Fruit fly (Drosophila melanogaster) whole organism, embryonic: ENCODE data around the gene CG5687.

Experiments
- CG10654 ChIP-seq: fragments of 200-800 bp; sonication (Bioruptor generic); optimal IDR thresholded peaks from 2 replicates; lab custom pipeline; 2016; ENCODE audit warnings: missing biosample characterization, missing genetic modification characterization
- CG11456 ChIP-seq: fragments of 200-800 bp; sonication (Bioruptor generic); IDR thresholded peaks from 3 replicates; pipeline ENCODE4 v1.3.6; 2022; ENCODE audit warnings: missing biosample characterization, missing genetic modification characterization
- CG11504 ChIP-seq: fragments of 200-800 bp; sonication (Bioruptor generic); optimal IDR thresholded peaks from 3 replicates; lab custom pipeline; 2019; ENCODE audit warnings: missing biosample characterization, mild to moderate bottlenecking, missing genetic modification characterization, moderate library complexity
- CG13424 ChIP-seq: fragments of 200-800 bp; sonication (Bioruptor generic); optimal IDR thresholded peaks from 2 replicates; lab custom pipeline; 2019; ENCODE audit warnings: missing biosample characterization, mild to moderate bottlenecking, missing genetic modification characterization, moderate library complexity
- CG18011 ChIP-seq: fragments of 200-800 bp; sonication (Bioruptor generic); optimal IDR thresholded peaks from 2 replicates; lab custom pipeline; 2017; ENCODE audit warnings: missing biosample characterization, missing genetic modification characterization, mild to moderate bottlenecking, moderate library complexity, missing genotype
- CG2120 ChIP-seq: fragments of 200-800 bp; sonication (Bioruptor generic); optimal IDR thresholded peaks from 3 replicates; lab custom pipeline; 2016; ENCODE audit warnings: missing biosample characterization, missing genetic modification characterization
- CG2129 ChIP-seq: fragments of 200-800 bp; sonication (Bioruptor generic); IDR thresholded peaks from 2 replicates; pipeline ENCODE4 v1.3.6; 2022; ENCODE audit warnings: missing biosample characterization, missing genetic modification characterization; ENCODE audit not compliant: partially characterized antibody
- CG2712 ChIP-seq: fragments of 200-800 bp; optimal IDR thresholded peaks from 3 replicates; lab custom pipeline; 2019; ENCODE audit warnings: missing biosample characterization, mild to moderate bottlenecking, missing genetic modification characterization, moderate library complexity
- CG30020 ChIP-seq: fragments of 200-800 bp; optimal IDR thresholded peaks from 2 replicates; lab custom pipeline; 2019; ENCODE audit warnings: missing biosample characterization, mild to moderate bottlenecking, missing genetic modification characterization, moderate library complexity
- CG32532 ChIP-seq: fragments of 200-800 bp; sonication (Bioruptor generic); IDR thresholded peaks from 2 replicates; pipeline ENCODE4 v1.3.6; 2022; ENCODE audit warnings: missing biosample characterization, missing genetic modification characterization
- CG33213 ChIP-seq: fragments of 200-800 bp; sonication (Bioruptor generic); optimal IDR thresholded peaks from 3 replicates; lab custom pipeline; 2016; ENCODE audit warnings: missing biosample characterization, missing genetic modification characterization
- CG4617 ChIP-seq: fragments of 200-800 bp; sonication (Bioruptor generic); optimal IDR thresholded peaks from 3 replicates; lab custom pipeline; 2016; ENCODE audit warnings: missing biosample characterization, missing genetic modification characterization, borderline replicate concordance
- CG6175 ChIP-seq: fragments of 200-800 bp; sonication (Bioruptor generic); IDR thresholded peaks from 3 replicates; pipeline ENCODE4 v1.3.6; 2022; ENCODE audit warnings: missing biosample characterization, missing genetic modification characterization
- CG6654 ChIP-seq: fragments of 200-800 bp; sonication (Bioruptor generic); optimal IDR thresholded peaks from 2 replicates; lab custom pipeline; 2017; ENCODE audit warnings: missing biosample characterization, mild to moderate bottlenecking, missing genetic modification characterization
- CG9797 ChIP-seq: fragments of 200-800 bp; sonication (Bioruptor generic); optimal IDR thresholded peaks from 3 replicates; lab custom pipeline; 2018; ENCODE audit warnings: missing biosample characterization, mild to moderate bottlenecking, missing genetic modification characterization
- Dip2 ChIP-seq: fragments of 200-800 bp; sonication (Bioruptor generic); IDR thresholded peaks from 2 replicates; pipeline ENCODE4 v1.3.6; 2022; ENCODE audit warnings: missing biosample characterization, missing genetic modification characterization
- Ets97D ChIP-seq: fragments of 200-800 bp; sonication (Bioruptor generic); optimal IDR thresholded peaks from 3 replicates; lab custom pipeline; 2016; ENCODE audit warnings: missing biosample characterization, missing genetic modification characterization
- Fer3 ChIP-seq: fragments of 200-800 bp; sonication (Bioruptor generic); optimal IDR thresholded peaks from 2 replicates; lab custom pipeline; 2018; ENCODE audit warnings: missing biosample characterization, mild to moderate bottlenecking, missing genetic modification characterization, moderate library complexity
- Gug ChIP-seq: fragments of 200-800 bp; sonication (Bioruptor generic); IDR thresholded peaks from 4 replicates; pipeline ENCODE4 v1.3.6; 2022; ENCODE audit warnings: missing biosample characterization, missing genetic modification characterization
- HLH4C ChIP-seq: fragments of 200-800 bp; sonication (Bioruptor generic); IDR thresholded peaks from 3 replicates; pipeline ENCODE4 v1.3.6; 2022; ENCODE audit warnings: missing biosample characterization, missing genetic modification characterization; ENCODE audit not compliant: partially characterized antibody
- Med ChIP-seq: fragments of 200-800 bp; sonication (Bioruptor generic); peaks from one replicate; lab custom pipeline; 2016; ENCODE audit warnings: missing biosample characterization, missing genetic modification characterization, mild to moderate bottlenecking, inconsistent platforms, moderate library complexity
- NFAT ChIP-seq: fragments of 200-800 bp; sonication (Bioruptor generic); IDR thresholded peaks from 2 replicates; pipeline ENCODE4 v1.3.6; 2022; ENCODE audit warnings: missing biosample characterization, missing genetic modification characterization
- Opbp ChIP-seq: fragments of 200-800 bp; sonication (Bioruptor generic); IDR thresholded peaks from 3 replicates; pipeline ENCODE4 v1.3.6; 2022; ENCODE audit warnings: missing biosample characterization, missing genetic modification characterization; ENCODE audit not compliant: partially characterized antibody
- Ravus ChIP-seq: fragments of 200-800 bp; sonication (Bioruptor generic); IDR thresholded peaks from 2 replicates; pipeline ENCODE4 v1.3.6; 2022; ENCODE audit warnings: missing biosample characterization, missing genetic modification characterization
- Rfx ChIP-seq: fragments of 200-800 bp; sonication (Bioruptor generic); IDR thresholded peaks from 2 replicates; pipeline ENCODE4 v1.3.6; 2022; ENCODE audit warnings: missing biosample characterization, missing genetic modification characterization
- amos ChIP-seq: fragments of 200-800 bp; sonication (Bioruptor generic); IDR thresholded peaks from 2 replicates; pipeline ENCODE4 v1.3.6; 2022; ENCODE audit warnings: missing biosample characterization, missing genetic modification characterization; ENCODE audit not compliant: partially characterized antibody
- bab2 ChIP-seq: fragments of 200-800 bp; sonication (Bioruptor generic); optimal IDR thresholded peaks from 2 replicates; lab custom pipeline; 2016; ENCODE audit warnings: missing biosample characterization, missing genetic modification characterization
- bbx ChIP-seq: fragments of 200-800 bp; sonication (Bioruptor generic); IDR thresholded peaks from 2 replicates; pipeline ENCODE4 v1.3.6; 2022; ENCODE audit warnings: missing biosample characterization, missing genetic modification characterization; ENCODE audit not compliant: partially characterized antibody
- cad ChIP-seq: fragments of >200 bp; optimal IDR thresholded peaks from 2 replicates; lab custom pipeline; 2017; ENCODE audit warnings: missing biosample characterization, missing genetic modification characterization
- chinmo ChIP-seq: fragments of 200-800 bp; sonication (Bioruptor generic); IDR thresholded peaks from 4 replicates; pipeline ENCODE4 v1.3.6; 2022; ENCODE audit warnings: missing biosample characterization, missing genetic modification characterization; ENCODE audit not compliant: partially characterized antibody
- da ChIP-seq: fragments of 200-800 bp; sonication (Bioruptor generic); optimal IDR thresholded peaks from 2 replicates; lab custom pipeline; 2016; ENCODE audit warnings: missing biosample characterization, missing genetic modification characterization
- gfzf ChIP-seq: fragments of 200-800 bp; sonication (Bioruptor generic); optimal IDR thresholded peaks from 2 replicates; lab custom pipeline; 2016; ENCODE audit warnings: missing biosample characterization, mild to moderate bottlenecking, missing genetic modification characterization, moderate library complexity
- hb ChIP-seq: fragments of 200-800 bp; sonication (Bioruptor generic); IDR thresholded peaks from 3 replicates; pipeline ENCODE4 v1.3.6; 2022; ENCODE audit warnings: missing biosample characterization, missing genetic modification characterization; ENCODE audit not compliant: partially characterized antibody
- hbn ChIP-seq: fragments of 200-800 bp; sonication (Bioruptor generic); IDR thresholded peaks from 2 replicates; pipeline ENCODE4 v1.3.6; 2022; ENCODE audit warnings: missing biosample characterization, missing genetic modification characterization; ENCODE audit not compliant: partially characterized antibody
- knrl ChIP-seq: fragments of 200-800 bp; sonication (Bioruptor generic); IDR thresholded peaks from 3 replicates; pipeline ENCODE4 v1.3.6; 2022; ENCODE audit warnings: missing biosample characterization, missing genetic modification characterization; ENCODE audit not compliant: partially characterized antibody
- lilli ChIP-seq: fragments of 200-800 bp; sonication (Bioruptor generic); optimal IDR thresholded peaks from 3 replicates; lab custom pipeline; 2016; ENCODE audit warnings: missing biosample characterization, missing genetic modification characterization
- mam ChIP-seq: fragments of 200-800 bp; sonication (Bioruptor generic); optimal IDR thresholded peaks from 3 replicates; lab custom pipeline; 2016; ENCODE audit warnings: missing biosample characterization, missing genetic modification characterization
- mld ChIP-seq: fragments of 200-800 bp; sonication (Bioruptor generic); IDR thresholded peaks from 3 replicates; pipeline ENCODE4 v1.3.6; 2022; ENCODE audit warnings: missing biosample characterization, missing genetic modification characterization; ENCODE audit not compliant: partially characterized antibody
- nmo ChIP-seq: fragments of 200-800 bp; sonication (Bioruptor generic); optimal IDR thresholded peaks from 2 replicates; lab custom pipeline; 2018; ENCODE audit warnings: missing biosample characterization, mild to moderate bottlenecking, missing genetic modification characterization, moderate library complexity
- row ChIP-seq: fragments of 200-800 bp; sonication (Bioruptor generic); IDR thresholded peaks from 3 replicates; pipeline ENCODE4 v1.3.6; 2022; ENCODE audit warnings: missing biosample characterization, missing genetic modification characterization
- sens ChIP-seq: fragments of 200-800 bp; sonication (Bioruptor generic); peaks from one replicate; lab custom pipeline; 2016; ENCODE audit warnings: missing biosample characterization, missing genetic modification characterization
- stwl ChIP-seq: fragments of 200-800 bp; sonication (Bioruptor generic); optimal IDR thresholded peaks from 3 replicates; lab custom pipeline; 2018; ENCODE audit warnings: missing biosample characterization, mild to moderate bottlenecking, missing genetic modification characterization, moderate library complexity
- trem ChIP-seq: fragments of 200-800 bp; optimal IDR thresholded peaks from 3 replicates; lab custom pipeline; 2019; ENCODE audit warnings: missing biosample characterization, mild to moderate bottlenecking, missing genetic modification characterization, moderate library complexity
- vnd ChIP-seq: fragments of 200-800 bp; sonication (Bioruptor generic); IDR thresholded peaks from 3 replicates; pipeline ENCODE4 v1.3.6; 2022; ENCODE audit warnings: missing biosample characterization, missing genetic modification characterization; ENCODE audit not compliant: partially characterized antibody
- vvl ChIP-seq: fragments of 200-800 bp; sonication (Bioruptor generic); IDR thresholded peaks from 2 replicates; pipeline ENCODE4 v1.3.6; 2022; ENCODE audit warnings: missing biosample characterization, missing genetic modification characterization

Gene CG5687

DNA sequence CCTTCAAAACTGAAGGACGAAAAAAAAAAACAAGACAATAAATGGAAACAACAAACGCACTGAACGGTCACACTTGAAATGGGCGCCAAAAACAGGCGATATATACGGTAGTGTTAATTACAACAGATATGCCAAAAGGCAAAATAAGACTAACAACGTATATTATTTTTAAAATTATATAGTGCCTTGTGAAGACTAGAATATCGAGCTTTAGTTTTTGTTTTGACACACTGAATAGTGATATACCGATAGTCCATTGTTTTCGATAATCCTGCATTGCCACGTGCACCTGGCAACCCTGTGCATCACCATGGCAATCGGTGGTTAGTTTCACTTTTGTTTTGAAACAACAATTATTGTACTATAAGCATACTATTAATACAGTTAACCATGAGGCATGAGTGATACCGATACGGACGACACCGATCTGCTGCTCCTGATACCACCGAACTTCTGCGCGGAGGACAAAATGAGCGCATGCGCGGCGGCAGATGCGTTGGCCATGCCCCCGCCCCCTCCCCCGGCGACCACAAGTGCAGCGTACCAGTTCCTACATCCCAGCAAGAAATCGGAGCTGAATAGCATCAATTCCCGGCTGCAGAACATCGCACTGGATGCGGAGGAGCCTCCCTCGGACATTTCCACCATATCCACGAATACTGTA, 8.7 kb upstream of the CG5687 start, which contains the start of the genes mu2 and Cnb (continued):
- TF ChIP-seq CG30020 (tag; lab: Kevin White, UChicago) (no peak), CG6175 (GFP tag; lab: Robert Waterston, UW) (no peak), cad (GFP tag; lab: Kevin White, UChicago) (no peak)

DNA sequence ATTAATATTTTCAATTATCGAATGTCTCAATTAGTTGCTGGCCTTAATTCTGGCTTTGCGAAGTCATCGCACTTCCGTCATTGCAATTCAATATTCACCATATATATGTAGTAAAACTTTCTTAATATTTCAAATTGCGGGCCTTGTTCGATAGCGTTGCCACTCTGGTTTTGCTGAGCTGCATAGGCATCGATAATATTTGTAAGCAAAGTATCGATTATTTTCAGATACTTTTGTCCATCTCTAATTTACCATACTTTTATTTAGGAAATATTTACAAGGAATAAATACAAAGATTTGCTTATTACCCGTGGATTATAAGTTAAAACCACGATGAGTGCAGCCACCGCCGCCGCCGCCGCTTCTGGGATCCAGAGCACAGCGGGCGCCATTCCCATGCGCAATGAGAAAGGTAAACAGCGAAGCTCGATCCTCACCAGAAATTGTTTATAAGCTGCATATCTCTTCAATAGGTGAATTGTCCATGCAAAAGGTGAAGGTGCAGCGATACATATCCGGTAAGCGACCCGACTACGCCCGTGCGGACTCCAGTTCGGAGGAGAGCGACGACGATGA, 2.0 kb upstream of the CG5687 start, which contains the start of gene Mfap1:
Mfap1 (plus strand) TSS at position 226 of the 576 bp plus-strand sequence.
- peak; percentile 25 for TF ChIP-seq Fer3 (tag; lab: Kevin White, UChicago)
- TF ChIP-seq CG4617 (GFP tag; lab: Kevin White, UChicago) = peak; percentile 84
- peak; percentile 58; the same call in 2 of the 3 replicates for TF ChIP-seq hb (GFP tag; lab: Robert Waterston, UW)
- TF ChIP-seq row (GFP tag; lab: Robert Waterston, UW) = 0 out of 3 replicates have a peak, but pooled peaks have one; percentile 8
- peak; percentile 59 for TF ChIP-seq Rfx (GFP tag; lab: Robert Waterston, UW)
- TF ChIP-seq vnd (GFP tag; lab: Robert Waterston, UW) = 0 out of 3 replicates have a peak, but pooled peaks have one; percentile 43
- peak; percentile 68 for TF ChIP-seq Med (GFP tag; lab: Kevin White, UChicago)
- TF ChIP-seq sens = peak; percentile 87
- TF ChIP-seq CG33213 (GFP tag; lab: Kevin White, UChicago) = peak; percentile 5
- no peak for TF ChIP-seq Ravus
- TF ChIP-seq chinmo (GFP tag; lab: Robert Waterston, UW) = peak; percentile 88; the same call in 3 of the 4 replicates
- TF ChIP-seq da = no peak
- TF ChIP-seq gfzf (GFP tag; lab: Kevin White, UChicago) = peak; percentile 32
- no peak for TF ChIP-seq CG11456 (GFP tag; lab: Robert Waterston, UW)
- TF ChIP-seq Ets97D = peak; percentile 22
- TF ChIP-seq mam = peak; percentile 58
- no peak for TF ChIP-seq bab2 (GFP tag; lab: Kevin White, UChicago)
- peak; percentile 87 for TF ChIP-seq amos
- no peak for TF ChIP-seq CG32532
- peak; percentile 67 for TF ChIP-seq stwl (tag; lab: Kevin White, UChicago)
- peak; percentile 46 for TF ChIP-seq trem (tag; lab: Kevin White, UChicago)
- TF ChIP-seq CG18011 (GFP tag; lab: Kevin White, UChicago) = no peak
- 0 out of 2 replicates have a peak, but pooled peaks have one; percentile 28 for TF ChIP-seq vvl (GFP tag; lab: Robert Waterston, UW)
- no peak for TF ChIP-seq CG2712 (tag; lab: Kevin White, UChicago)
- TF ChIP-seq CG11504 (tag; lab: Kevin White, UChicago) = no peak
- TF ChIP-seq nmo = peak; percentile 26
- TF ChIP-seq hbn (GFP tag; lab: Robert Waterston, UW) = peak; percentile 82
- TF ChIP-seq NFAT (GFP tag; lab: Robert Waterston, UW) = 0 out of 2 replicates have a peak, but pooled peaks have one; percentile 49
- TF ChIP-seq CG10654 (GFP tag; lab: Kevin White, UChicago) = peak; percentile 3
- TF ChIP-seq CG9797 (GFP tag; lab: Kevin White, UChicago) = peak; percentile 19
- peak; percentile 35; the same call in 1 of the 2 replicates for TF ChIP-seq CG2129 (GFP tag; lab: Robert Waterston, UW)
- peak; percentile 44; the same call in 1 of the 4 replicates for TF ChIP-seq Gug (GFP tag; lab: Robert Waterston, UW)
- no peak for TF ChIP-seq CG13424 (tag; lab: Kevin White, UChicago)
- TF ChIP-seq Dip2 = no peak
- TF ChIP-seq knrl (GFP tag; lab: Robert Waterston, UW) = peak; percentile 72
- peak; percentile 6 for TF ChIP-seq CG2120 (GFP tag; lab: Kevin White, UChicago)
- TF ChIP-seq HLH4C (GFP tag; lab: Robert Waterston, UW) = peak; percentile 31; the same call in 2 of the 3 replicates
- TF ChIP-seq CG6654 = no peak
- TF ChIP-seq bbx (GFP tag; lab: Robert Waterston, UW) = peak; percentile 61; the same call in 1 of the 2 replicates
- peak; percentile 18 for TF ChIP-seq lilli (GFP tag; lab: Kevin White, UChicago)
- peak; percentile 42; the same call in 1 of the 3 replicates for TF ChIP-seq mld (GFP tag; lab: Robert Waterston, UW)
- TF ChIP-seq Opbp (GFP tag; lab: Robert Waterston, UW) = peak; percentile 83
